Worm (Caenorhabditis elegans): ENCODE results near the gene F26H11.4.

ce11 chrII:14406117-14406935 lies 2.1 kb upstream of the F26H11.4 start:
- TF ChIP-seq snpc-4 (tag; optimal IDR thresholded peaks at IDR 0.05) (no peak), nhr-76 (tag; optimal IDR thresholded peaks at IDR 0.05) (no peak), aly-2 (tag; optimal IDR thresholded peaks at IDR 0.05) (no peak), rbr-2 (tag; optimal IDR thresholded peaks at IDR 0.05) (no peak), ceh-82 (tag; optimal IDR thresholded peaks at IDR 0.05) (no peak), spr-1 (tag; optimal IDR thresholded peaks at IDR 0.05) (no peak), nhr-25 (tag; optimal IDR thresholded peaks at IDR 0.05; ENCODE audit: borderline replicate concordance, insufficient read depth) (no peak), spr-3 (GFP tag; optimal IDR thresholded peaks at IDR 0.05) (no peak), arid-1 (GFP tag; conservative IDR thresholded peaks at IDR 0.05) (no peak), ceh-28 (tag; optimal IDR thresholded peaks at IDR 0.05) (no peak), dmd-6 (GFP tag; IDR thresholded peaks at IDR 0.05) (no peak), zag-1 (tag; optimal IDR thresholded peaks at IDR 0.05) (no peak)
